Worm (Caenorhabditis elegans): Measurements from ENCODE around the gene clec-208.

DNA sequence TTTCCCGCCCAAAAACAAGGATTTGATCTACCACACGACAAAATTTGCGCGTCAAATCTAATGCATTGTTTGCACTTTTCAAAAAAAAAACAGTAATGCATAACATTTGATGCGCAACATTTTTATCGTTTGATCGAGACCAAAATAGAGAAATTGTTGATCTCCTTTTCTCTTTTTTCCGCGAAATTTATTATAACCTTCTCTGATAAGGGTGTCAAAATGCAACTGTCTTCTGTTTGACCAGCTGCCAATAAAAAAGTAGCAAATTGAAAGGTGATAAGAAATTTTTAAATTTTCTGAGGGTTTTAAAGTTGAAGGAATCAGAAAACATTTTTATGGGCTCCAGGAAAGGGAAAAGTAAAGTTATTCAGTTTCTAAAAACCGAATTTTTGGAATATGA lies 39.3 kb downstream of the clec-208 start:
- no peak for TF ChIP-seq ccch-3 (GFP tag; optimal IDR thresholded peaks at IDR 0.05)
- no peak for TF ChIP-seq snpc-1.1 (tag; optimal IDR thresholded peaks at IDR 0.05; ENCODE audit: insufficient read depth)
- TF ChIP-seq unc-130 (GFP tag; optimal IDR thresholded peaks at IDR 0.05): no peak
- TF ChIP-seq C17E4.6 (GFP tag; IDR thresholded peaks at IDR 0.05): no peak
- TF ChIP-seq bed-2 (GFP tag; IDR thresholded peaks at IDR 0.05): no peak
- TF ChIP-seq ztf-18 (tag; optimal IDR thresholded peaks at IDR 0.05): no peak

All from whole organism, young adult.